Worm (Caenorhabditis elegans) whole organism, mixed stage, embryonic: ENCODE results near the gene cpt-3.

Source experiments
- ceh-39 ChIP-seq: fragments of 150-350 bp; optimal IDR thresholded peaks from 2 replicates; lab custom pipeline; 2014; ENCODE audit warnings: missing biosample characterization, missing genetic modification characterization
- flh-1 ChIP-seq: fragments of 200-800 bp; sonication (Bioruptor generic); optimal IDR thresholded peaks from 2 replicates; lab custom pipeline; 2018; ENCODE audit warnings: mild to moderate bottlenecking, missing genetic modification characterization, moderate library complexity, missing compliant biosample characterization
- mab-5 ChIP-seq: fragments of 150-350 bp; optimal IDR thresholded peaks from 2 replicates; lab custom pipeline; 2014; ENCODE audit warnings: missing biosample characterization, missing genetic modification characterization
- nhr-2 ChIP-seq: fragments of 150-350 bp; optimal IDR thresholded peaks from 2 replicates; lab custom pipeline; 2014; ENCODE audit warnings: missing biosample characterization, missing genetic modification characterization
- nhr-237 ChIP-seq: fragments of 150-350 bp; optimal IDR thresholded peaks from 2 replicates; lab custom pipeline; 2014; ENCODE audit warnings: missing biosample characterization, missing genetic modification characterization
- nhr-28 ChIP-seq: fragments of 150-350 bp; optimal IDR thresholded peaks from 2 replicates; lab custom pipeline; 2014; ENCODE audit warnings: missing biosample characterization, missing genetic modification characterization
- sptf-1 ChIP-seq: sonication (generic microtip); optimal IDR thresholded peaks from 2 replicates; lab custom pipeline; 2017; ENCODE audit warnings: mild to moderate bottlenecking, missing genetic modification characterization, moderate library complexity, missing compliant biosample characterization
- unc-62 ChIP-seq: fragments of 150-350 bp; optimal IDR thresholded peaks from 2 replicates; lab custom pipeline; 2014; ENCODE audit warnings: missing biosample characterization, missing genetic modification reagents, missing genetic modification characterization

The cpt-3 gene

ce11 chrIII:2133928-2134327, 51.3 kb downstream of the cpt-3 start:
- TF ChIP-seq ceh-39 (tag; lab: Kevin White, UChicago) (no peak), sptf-1 (tag; lab: Kevin White, UChicago) (no peak), nhr-237 (tag; lab: Kevin White, UChicago) (no peak), nhr-2 (no peak), mab-5 (tag; lab: Kevin White, UChicago) (no peak)

- TF ChIP-seq unc-62 (GFP tag; lab: Kevin White, UChicago) (no peak), nhr-28 (tag; lab: Kevin White, UChicago) (no peak), flh-1 (no peak)
Observed at ce11 chrIII:2137490-2137889, 54.9 kb downstream of the cpt-3 start.
